Worm (Caenorhabditis elegans) whole organism, L2 larva: ENCODE data around the gene clec-63.

Source experiments
- egl-27 ChIP-seq: sonication (generic microtip); optimal IDR thresholded peaks from 3 replicates; lab custom pipeline; 2017; ENCODE audit warnings: missing biosample characterization, missing genetic modification reagents, missing genetic modification characterization
- fos-1 ChIP-seq: fragments of 150-350 bp; optimal IDR thresholded peaks from 2 replicates; lab custom pipeline; 2014; ENCODE audit warnings: missing biosample characterization, missing genetic modification characterization
- gmeb-1 ChIP-seq: fragments of 150-350 bp; optimal IDR thresholded peaks from 2 replicates; lab custom pipeline; 2014; ENCODE audit warnings: missing biosample characterization, missing genetic modification characterization
- lin-39 ChIP-seq: fragments of 150-350 bp; optimal IDR thresholded peaks from 2 replicates; lab custom pipeline; 2014; ENCODE audit warnings: missing biosample characterization, missing genetic modification reagents, missing genetic modification characterization
- nhr-77 ChIP-seq: fragments of 150-350 bp; optimal IDR thresholded peaks from 2 replicates; lab custom pipeline; 2014; ENCODE audit warnings: missing biosample characterization, missing genetic modification characterization
- skn-1 ChIP-seq: sonication (generic microtip); optimal IDR thresholded peaks from 2 replicates; lab custom pipeline; 2017; ENCODE audit warnings: missing biosample characterization, missing genetic modification characterization
- sma-3 ChIP-seq: sonication (generic microtip); optimal IDR thresholded peaks from 2 replicates; lab custom pipeline; 2016; ENCODE audit warnings: missing genetic modification reagents, missing genetic modification characterization, missing compliant biosample characterization
- unc-39 ChIP-seq: fragments of 150-350 bp; optimal IDR thresholded peaks from 2 replicates; lab custom pipeline; 2014; ENCODE audit warnings: missing biosample characterization, missing genetic modification characterization
- unc-62 ChIP-seq: fragments of 150-350 bp; optimal IDR thresholded peaks from 2 replicates; lab custom pipeline; 2014; ENCODE audit warnings: missing biosample characterization, missing genetic modification reagents, missing genetic modification characterization
- ztf-11 ChIP-seq: sonication (generic microtip); optimal IDR thresholded peaks from 2 replicates; lab custom pipeline; 2017; ENCODE audit warnings: missing biosample characterization, missing genetic modification characterization

DNA sequence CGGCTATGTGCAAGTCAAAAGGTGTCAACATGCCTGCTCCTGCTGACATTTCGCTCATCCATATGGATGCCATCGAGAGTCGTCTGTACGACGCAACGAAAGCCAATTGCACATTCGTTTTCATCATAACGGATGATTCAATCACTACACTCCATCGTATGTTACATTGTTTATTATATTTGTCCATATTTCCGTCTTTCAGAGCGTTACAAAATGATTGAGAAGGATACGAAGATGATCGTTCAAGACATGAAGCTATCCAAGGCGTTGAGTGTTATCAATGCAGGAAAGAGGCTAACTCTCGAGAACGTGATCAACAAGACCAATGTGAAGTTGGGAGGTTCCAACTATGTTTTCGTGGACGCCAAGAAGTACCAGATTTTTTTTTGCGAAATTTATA is 26.0 kb downstream of the clec-63 start:
- TF ChIP-seq fos-1 (tag; lab: Kevin White, UChicago), result no peak
- TF ChIP-seq lin-39 (tag; lab: Kevin White, UChicago), result no peak
- no peak for TF ChIP-seq nhr-77
- no peak for TF ChIP-seq skn-1 (tag; lab: Kevin White, UChicago)
- TF ChIP-seq egl-27, result no peak
- no peak for TF ChIP-seq gmeb-1 (tag; lab: Kevin White, UChicago)
- no peak for TF ChIP-seq ztf-11 (tag; lab: Kevin White, UChicago)
- TF ChIP-seq sma-3 (GFP tag; lab: Kevin White, UChicago), result no peak
- no peak for TF ChIP-seq unc-39
- TF ChIP-seq unc-62 (GFP tag; lab: Kevin White, UChicago), result no peak
